Worm (Caenorhabditis elegans) whole organism, early embryonic: ENCODE data around the gene idh-1.

Source experiments
- B0310.2 ChIP-seq: sonication (generic microtip); optimal IDR thresholded peaks from 2 replicates; lab custom pipeline; 2016; ENCODE audit warnings: mild to moderate bottlenecking, missing genetic modification characterization, missing compliant biosample characterization
- ama-1 ChIP-seq: fragments of 150-350 bp; optimal IDR thresholded peaks from 2 replicates; lab custom pipeline; 2014
- sea-1 ChIP-seq: fragments of 200-800 bp; sonication (Bioruptor generic); conservative IDR thresholded peaks from 2 replicates; pipeline ENCODE4 v1.3.6; 2022; ENCODE audit warnings: missing genetic modification characterization, missing compliant biosample characterization

DNA sequence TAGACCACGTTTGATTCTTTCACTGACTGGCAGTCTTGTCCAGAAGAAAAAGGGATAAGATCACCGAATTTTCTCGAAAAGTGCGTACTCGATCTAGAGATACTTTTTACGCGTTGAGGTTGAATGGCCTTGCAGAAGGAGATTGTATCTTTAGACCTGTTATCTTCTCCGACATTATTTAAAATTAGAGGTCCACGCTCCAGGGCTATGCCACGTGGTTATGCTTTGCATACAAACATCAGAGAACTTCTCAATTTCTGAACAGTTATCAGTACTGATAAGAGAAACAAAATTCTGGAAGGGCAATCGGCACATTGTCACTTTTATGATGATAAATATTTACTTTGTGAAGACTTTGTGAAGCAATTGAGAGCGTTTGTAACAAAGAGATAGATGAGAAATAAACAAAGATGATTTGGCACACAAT is 1.2 kb upstream of the idh-1 start:
- no peak for TF ChIP-seq ama-1 (lab: Kevin White, UChicago)
- no peak for TF ChIP-seq sea-1 (GFP tag; lab: Robert Waterston, UW)
- TF ChIP-seq B0310.2 (tag; lab: Kevin White, UChicago), result no peak
